Worm (Caenorhabditis elegans) whole organism, young adult: ENCODE results near the gene fbxa-182.

Experiments
- B0019.2 ChIP-seq: fragments of 200-800 bp; sonication (Bioruptor generic); conservative IDR thresholded peaks from 2 replicates; pipeline ENCODE4 v1.3.6; 2022; ENCODE audit warnings: missing genetic modification reagents, missing genetic modification characterization, missing compliant biosample characterization
- B0261.1 ChIP-seq: sonication (generic microtip); optimal IDR thresholded peaks from 2 replicates; lab custom pipeline; 2016; ENCODE audit warnings: mild to moderate bottlenecking, missing genetic modification characterization, moderate library complexity, missing compliant biosample characterization
- C06A6.2 ChIP-seq: fragments of 200-800 bp; sonication (Bioruptor generic); conservative IDR thresholded peaks from 2 replicates; pipeline ENCODE4 v1.3.6; 2022; ENCODE audit warnings: missing genetic modification characterization, missing compliant biosample characterization
- C17E4.6 ChIP-seq: fragments of 200-800 bp; sonication (Bioruptor generic); IDR thresholded peaks from 2 replicates; pipeline ENCODE4 v1.3.6; 2022; ENCODE audit warnings: missing genetic modification reagents, missing genetic modification characterization, missing compliant biosample characterization
- D2030.7 ChIP-seq: fragments of 200-800 bp; sonication (Bioruptor generic); IDR thresholded peaks from 2 replicates; pipeline ENCODE4 v1.3.6; 2022; ENCODE audit warnings: missing genetic modification reagents, missing genetic modification characterization, missing compliant biosample characterization
- F23B12.7 ChIP-seq: sonication (generic microtip); optimal IDR thresholded peaks from 2 replicates; lab custom pipeline; 2017; ENCODE audit warnings: missing genetic modification characterization, mild to moderate bottlenecking, missing compliant biosample characterization, antibody characterized with exemption, moderate library complexity; ENCODE audit not compliant: insufficient read depth
- F33H1.4 ChIP-seq: fragments of 200-800 bp; sonication (Bioruptor generic); IDR thresholded peaks from 2 replicates; pipeline ENCODE4 v1.3.6; 2022; ENCODE audit warnings: missing genetic modification reagents, missing genetic modification characterization, missing compliant biosample characterization
- F49E8.2 ChIP-seq: sonication (generic microtip); optimal IDR thresholded peaks from 3 replicates; lab custom pipeline; 2017; ENCODE audit warnings: missing genetic modification characterization, mild to moderate bottlenecking, missing compliant biosample characterization, antibody characterized with exemption, moderate library complexity; ENCODE audit not compliant: insufficient read depth
- K11D2.4 ChIP-seq: fragments of 200-800 bp; sonication (Bioruptor generic); IDR thresholded peaks from 2 replicates; pipeline ENCODE4 v1.3.6; 2022; ENCODE audit warnings: missing genetic modification reagents, missing genetic modification characterization, missing compliant biosample characterization
- K12H6.12 ChIP-seq: fragments of 200-800 bp; sonication (Bioruptor generic); optimal IDR thresholded peaks from 2 replicates; lab custom pipeline; 2018; ENCODE audit warnings: mild to moderate bottlenecking, missing genetic modification characterization, missing compliant biosample characterization
- Y53G8AR.9 ChIP-seq: fragments of 200-800 bp; sonication (Bioruptor generic); conservative IDR thresholded peaks from 2 replicates; pipeline ENCODE4 v1.3.6; 2022; ENCODE audit warnings: missing genetic modification reagents, missing genetic modification characterization, missing compliant biosample characterization
- Y56A3A.18 ChIP-seq: fragments of 200-800 bp; sonication (Bioruptor generic); IDR thresholded peaks from 2 replicates; pipeline ENCODE4 v1.3.6; 2022; ENCODE audit warnings: missing genetic modification reagents, missing genetic modification characterization, missing compliant biosample characterization
- Y95B8A.8 ChIP-seq: fragments of 200-800 bp; sonication (Bioruptor generic); IDR thresholded peaks from 2 replicates; pipeline ENCODE4 v1.3.6; 2022; ENCODE audit warnings: missing genetic modification reagents, missing genetic modification characterization, missing compliant biosample characterization
- akir-1 ChIP-seq: fragments of 200-800 bp; sonication (Bioruptor generic); optimal IDR thresholded peaks from 2 replicates; lab custom pipeline; 2018; ENCODE audit warnings: mild to moderate bottlenecking, missing genetic modification characterization, moderate library complexity, missing compliant biosample characterization
- aptf-2 ChIP-seq: fragments of 200-800 bp; sonication (Bioruptor generic); conservative IDR thresholded peaks from 2 replicates; pipeline ENCODE4 v1.3.6; 2022; ENCODE audit warnings: missing genetic modification reagents, missing genetic modification characterization, missing compliant biosample characterization
- athp-1 ChIP-seq: sonication (generic microtip); optimal IDR thresholded peaks from 2 replicates; lab custom pipeline; 2017; ENCODE audit warnings: mild to moderate bottlenecking, missing genetic modification characterization, missing compliant biosample characterization
- attf-5 ChIP-seq: fragments of 200-800 bp; sonication (Bioruptor generic); optimal IDR thresholded peaks from 2 replicates; lab custom pipeline; 2018; ENCODE audit warnings: mild to moderate bottlenecking, missing genetic modification characterization, missing compliant biosample characterization
- attf-6 ChIP-seq: fragments of 200-800 bp; sonication (Bioruptor generic); IDR thresholded peaks from 2 replicates; pipeline ENCODE4 v1.3.6; 2022; ENCODE audit warnings: missing genetic modification reagents, missing genetic modification characterization, missing compliant biosample characterization
- bed-1 ChIP-seq: fragments of 200-800 bp; sonication (Bioruptor generic); IDR thresholded peaks from 2 replicates; pipeline ENCODE4 v1.3.6; 2022; ENCODE audit warnings: missing genetic modification reagents, missing genetic modification characterization, missing compliant biosample characterization
- bed-2 ChIP-seq: fragments of 200-800 bp; sonication (Bioruptor generic); IDR thresholded peaks from 2 replicates; pipeline ENCODE4 v1.3.6; 2022; ENCODE audit warnings: missing genetic modification reagents, missing genetic modification characterization, missing compliant biosample characterization
- ccch-3 ChIP-seq: fragments of 200-800 bp; sonication (Bioruptor generic); optimal IDR thresholded peaks from 2 replicates; lab custom pipeline; 2018; ENCODE audit warnings: mild to moderate bottlenecking, missing genetic modification characterization, missing compliant biosample characterization
- egl-18 ChIP-seq: fragments of 200-800 bp; sonication (Bioruptor generic); IDR thresholded peaks from 2 replicates; pipeline ENCODE4 v1.3.6; 2022; ENCODE audit warnings: missing genetic modification reagents, missing genetic modification characterization, missing compliant biosample characterization
- egl-44 ChIP-seq: fragments of 200-800 bp; sonication (Bioruptor generic); IDR thresholded peaks from 2 replicates; pipeline ENCODE4 v1.3.6; 2022; ENCODE audit warnings: missing genetic modification reagents, missing genetic modification characterization, missing compliant biosample characterization
- egrh-3 ChIP-seq: fragments of 200-800 bp; sonication (Bioruptor generic); IDR thresholded peaks from 2 replicates; pipeline ENCODE4 v1.3.6; 2022; ENCODE audit warnings: missing genetic modification reagents, missing genetic modification characterization, missing compliant biosample characterization
- hrde-1 ChIP-seq: sonication (generic microtip); optimal IDR thresholded peaks from 2 replicates; lab custom pipeline; 2016; ENCODE audit warnings: missing genetic modification characterization, mild to moderate bottlenecking, missing compliant biosample characterization, moderate library complexity, missing genotype, missing genetic modification reagents, borderline replicate concordance
- hsf-1 ChIP-seq: fragments of 200-800 bp; sonication (Bioruptor generic); IDR thresholded peaks from 2 replicates; pipeline ENCODE4 v1.3.6; 2022; ENCODE audit warnings: missing genetic modification reagents, missing genetic modification characterization, missing compliant biosample characterization
- let-526 ChIP-seq: fragments of 200-800 bp; sonication (Bioruptor generic); IDR thresholded peaks from 2 replicates; pipeline ENCODE4 v1.3.6; 2022; ENCODE audit warnings: missing genetic modification reagents, missing genetic modification characterization, missing compliant biosample characterization
- lin-40 ChIP-seq: sonication (generic microtip); optimal IDR thresholded peaks from 2 replicates; lab custom pipeline; 2016; ENCODE audit warnings: missing genetic modification characterization, mild to moderate bottlenecking, missing compliant biosample characterization, missing genotype, missing genetic modification reagents
- lin-54 ChIP-seq: fragments of 200-800 bp; sonication (Bioruptor generic); optimal IDR thresholded peaks from 2 replicates; lab custom pipeline; 2018; ENCODE audit warnings: mild to moderate bottlenecking, missing genetic modification characterization, missing compliant biosample characterization
- lir-1 ChIP-seq: fragments of 200-800 bp; sonication (Bioruptor generic); conservative IDR thresholded peaks from 2 replicates; pipeline ENCODE4 v1.3.6; 2022; ENCODE audit warnings: missing genetic modification reagents, missing genetic modification characterization, missing compliant biosample characterization
- madf-3 ChIP-seq: fragments of 200-800 bp; sonication (Bioruptor generic); IDR thresholded peaks from 2 replicates; pipeline ENCODE4 v1.3.6; 2022; ENCODE audit warnings: missing genetic modification reagents, missing genetic modification characterization, missing compliant biosample characterization
- mes-4 ChIP-seq: sonication (generic microtip); optimal IDR thresholded peaks from 2 replicates; lab custom pipeline; 2016; ENCODE audit warnings: missing genotype, missing genetic modification characterization, missing compliant biosample characterization
- nfya-2 ChIP-seq: fragments of 200-800 bp; sonication (Bioruptor generic); IDR thresholded peaks from 2 replicates; pipeline ENCODE4 v1.3.6; 2022; ENCODE audit warnings: missing genetic modification reagents, missing genetic modification characterization, missing compliant biosample characterization
- nhr-27 ChIP-seq: fragments of 200-800 bp; sonication (Bioruptor generic); optimal IDR thresholded peaks from 2 replicates; lab custom pipeline; 2018; ENCODE audit warnings: mild to moderate bottlenecking, missing genetic modification characterization, moderate library complexity, missing compliant biosample characterization
- tlf-1 ChIP-seq: fragments of 200-800 bp; sonication (Bioruptor generic); optimal IDR thresholded peaks from 2 replicates; lab custom pipeline; 2018; ENCODE audit warnings: mild to moderate bottlenecking, missing genetic modification characterization, missing compliant biosample characterization
- xnd-1 ChIP-seq: sonication (generic microtip); optimal IDR thresholded peaks from 2 replicates; lab custom pipeline; 2016; ENCODE audit warnings: missing genotype, missing genetic modification reagents, missing genetic modification characterization, missing compliant biosample characterization
- zfh-2 ChIP-seq: fragments of 200-800 bp; sonication (Bioruptor generic); conservative IDR thresholded peaks from 2 replicates; pipeline ENCODE4 v1.3.6; 2022; ENCODE audit warnings: missing genetic modification reagents, missing genetic modification characterization, missing compliant biosample characterization
- ztf-22 ChIP-seq: fragments of 200-800 bp; sonication (Bioruptor generic); optimal IDR thresholded peaks from 2 replicates; lab custom pipeline; 2018; ENCODE audit warnings: mild to moderate bottlenecking, missing genetic modification characterization, moderate library complexity, missing compliant biosample characterization

fbxa-182 gene

ce11 chrII:2403984-2404383, 8.6 kb downstream of the fbxa-182 start, which contains the start of gene F16G10.1:
TSS of gene F16G10.1 (plus strand) at chrII:2404284.
- TF ChIP-seq Y95B8A.8 (GFP tag; lab: Robert Waterston, UW): no peak
- TF ChIP-seq hsf-1 (GFP tag; lab: Robert Waterston, UW): no peak
- TF ChIP-seq hrde-1: no peak
- TF ChIP-seq ztf-22 (GFP tag; lab: Kevin White, UChicago): no peak
- TF ChIP-seq ccch-3 (GFP tag; lab: Kevin White, UChicago): no peak
- TF ChIP-seq madf-3 (GFP tag; lab: Robert Waterston, UW): no peak
- TF ChIP-seq egrh-3 (GFP tag; lab: Robert Waterston, UW): no peak
- no peak for TF ChIP-seq tlf-1

DNA sequence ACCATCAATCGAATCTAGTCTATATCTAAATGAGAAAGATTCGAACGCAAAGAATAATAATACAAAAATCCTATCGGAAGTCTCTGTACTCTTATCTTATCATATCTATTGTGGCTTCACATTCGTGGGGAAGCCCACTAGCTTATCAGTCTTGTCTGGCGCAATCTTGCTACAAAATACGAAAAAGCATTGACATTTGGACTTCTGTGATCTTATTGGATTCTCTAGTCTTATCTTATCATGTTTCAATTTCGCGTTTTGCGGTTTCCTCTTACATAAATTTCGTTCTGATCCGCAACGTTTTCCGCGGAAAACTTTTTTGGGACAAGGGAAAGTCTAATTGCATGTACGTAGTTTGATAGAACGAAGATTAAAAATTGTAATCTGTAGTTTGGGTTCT, 12.7 kb downstream of the fbxa-182 start:
- no peak for TF ChIP-seq athp-1 (tag; lab: Kevin White, UChicago)
- TF ChIP-seq C17E4.6: no peak
- TF ChIP-seq F33H1.4 (GFP tag; lab: Robert Waterston, UW): no peak
- no peak for TF ChIP-seq bed-2 (GFP tag; lab: Robert Waterston, UW)
- TF ChIP-seq bed-1 (GFP tag; lab: Robert Waterston, UW): no peak
- TF ChIP-seq, all 124 proteins: peak for 0

ce11 chrII:2398884-2399283, 13.7 kb downstream of the fbxa-182 start, which contains the start of gene F16G10.14:
TSS of gene F16G10.14 (minus strand) at chrII:2398984.
- TF ChIP-seq K12H6.12 (tag; lab: Kevin White, UChicago): no peak
- no peak for TF ChIP-seq D2030.7 (GFP tag; lab: Robert Waterston, UW)
- no peak for TF ChIP-seq B0261.1
- no peak for TF ChIP-seq zfh-2 (GFP tag; lab: Robert Waterston, UW)
- no peak for TF ChIP-seq lin-54 (GFP tag; lab: Kevin White, UChicago)
- TF ChIP-seq C06A6.2 (GFP tag; lab: Robert Waterston, UW): no peak
- TF ChIP-seq lir-1 (GFP tag; lab: Robert Waterston, UW): no peak
- no peak for TF ChIP-seq xnd-1 (tag; lab: Kevin White, UChicago)
- no peak for TF ChIP-seq F49E8.2
- TF ChIP-seq egl-18: no peak
- no peak for TF ChIP-seq attf-6
- no peak for TF ChIP-seq mes-4 (tag; lab: Kevin White, UChicago)
- TF ChIP-seq nfya-2 (GFP tag; lab: Robert Waterston, UW): no peak
- no peak for TF ChIP-seq egl-44 (GFP tag; lab: Robert Waterston, UW)
- TF ChIP-seq F33H1.4 (GFP tag; lab: Robert Waterston, UW): no peak
- no peak for TF ChIP-seq let-526 (GFP tag; lab: Robert Waterston, UW)
- no peak for TF ChIP-seq lin-40 (tag; lab: Kevin White, UChicago)
- TF ChIP-seq Y56A3A.18 (GFP tag; lab: Robert Waterston, UW): no peak
- no peak for TF ChIP-seq nhr-27 (tag; lab: Kevin White, UChicago)
- no peak for TF ChIP-seq aptf-2 (GFP tag; lab: Robert Waterston, UW)
- TF ChIP-seq, all 124 proteins: peak for 0

DNA sequence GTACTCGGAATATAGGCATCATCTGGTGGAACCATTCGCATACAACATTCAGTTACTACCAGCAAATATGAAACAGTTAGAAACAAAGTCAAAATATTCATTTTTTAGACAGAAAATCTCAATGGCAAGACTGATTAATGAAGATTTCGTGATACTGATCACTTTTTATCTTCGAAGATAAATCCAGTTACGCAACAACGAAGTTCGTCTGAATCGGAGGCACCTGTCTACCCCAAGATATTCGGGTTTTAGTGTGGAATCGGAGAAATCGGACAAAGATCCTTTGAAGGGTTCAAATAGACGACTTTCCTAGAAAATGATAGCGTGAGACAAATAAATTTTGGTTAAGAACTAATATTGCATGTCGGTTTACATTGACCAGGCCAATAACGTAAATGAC, 16.7 kb downstream of the fbxa-182 start, which contains the start of gene F16G10.13:
Gene F16G10.13 (minus strand): TSS at position 101 of the 400 bp plus-strand sequence.
- TF ChIP-seq akir-1 (GFP tag; lab: Kevin White, UChicago) (no peak), Y53G8AR.9 (GFP tag; lab: Robert Waterston, UW) (no peak), K11D2.4 (GFP tag; lab: Robert Waterston, UW) (no peak), F23B12.7 (no peak), attf-5 (GFP tag; lab: Kevin White, UChicago) (no peak), B0019.2 (no peak)
- TF ChIP-seq, all 124 proteins: peak for 0
